Fruit fly (Drosophila melanogaster): ENCODE data around the gene CG4730.

dm6 chr3R:25684859-25685258 is 6.4 kb upstream of the CG4730 start, which contains the start of gene RpL27:
- TF ChIP-seq toe (GFP tag; optimal IDR thresholded peaks at IDR 0.05) (peak; percentile 67), kay (GFP tag; ENCODE audit: borderline replicate concordance) (no peak), CG7101 (tag; optimal IDR thresholded peaks at IDR 0.05) (peak; percentile 89), Hr96 (GFP tag; optimal IDR thresholded peaks at IDR 0.05) (no peak), CG12768 (GFP tag; optimal IDR thresholded peaks at IDR 0.05) (peak; percentile 81), Clk (GFP tag; optimal IDR thresholded peaks at IDR 0.05) (peak; percentile 62), cic (GFP tag; optimal IDR thresholded peaks at IDR 0.05) (peak; percentile 40), pad (GFP tag; optimal IDR thresholded peaks at IDR 0.05) (peak; percentile 92), CG14711 (tag; optimal IDR thresholded peaks at IDR 0.05) (peak; percentile 69), CG33017 (tag; optimal IDR thresholded peaks at IDR 0.05) (peak; percentile 77), CG1620 (GFP tag; optimal IDR thresholded peaks at IDR 0.05) (peak; percentile 77), Crg-1 (GFP tag; optimal IDR thresholded peaks at IDR 0.05) (peak; percentile 75), CG5204 (GFP tag; optimal IDR thresholded peaks at IDR 0.05) (peak; percentile 76), tj (GFP tag; optimal IDR thresholded peaks at IDR 0.05) (peak; percentile 59)

Data from whole organism, adult.